Fruit fly (Drosophila melanogaster) whole organism, embryonic: Measurements from ENCODE around the gene CG32573.

Experiments
- ATbp ChIP-seq: fragments of 200-800 bp; sonication (Bioruptor generic); optimal IDR thresholded peaks from 2 replicates; lab custom pipeline; 2017; ENCODE audit warnings: missing biosample characterization, mild to moderate bottlenecking, missing genetic modification characterization, missing genetic modification reagents
- Aef1 ChIP-seq: fragments of 200-800 bp; sonication (Bioruptor generic); IDR thresholded peaks from 3 replicates; pipeline ENCODE4 v1.3.6; 2022; ENCODE audit warnings: missing biosample characterization, missing genetic modification characterization
- BtbVII ChIP-seq: fragments of 200-800 bp; sonication (Bioruptor generic); optimal IDR thresholded peaks from 3 replicates; lab custom pipeline; 2017; ENCODE audit warnings: missing biosample characterization, mild to moderate bottlenecking, missing genetic modification characterization
- CG10321 ChIP-seq: fragments of 200-800 bp; sonication (Bioruptor generic); IDR thresholded peaks from 2 replicates; pipeline ENCODE4 v1.3.6; 2022; ENCODE audit warnings: missing biosample characterization, missing genetic modification characterization
- CG10431 ChIP-seq: fragments of 200-800 bp; sonication (Bioruptor generic); optimal IDR thresholded peaks from 3 replicates; lab custom pipeline; 2018; ENCODE audit warnings: missing biosample characterization, mild to moderate bottlenecking, missing genetic modification characterization
- CG10959 ChIP-seq: fragments of 200-800 bp; sonication (Bioruptor generic); IDR thresholded peaks from 2 replicates; pipeline ENCODE4 v1.3.6; 2022; ENCODE audit warnings: missing biosample characterization, missing genetic modification characterization
- CG11560 ChIP-seq: fragments of 200-800 bp; sonication (Bioruptor generic); IDR thresholded peaks from 3 replicates; pipeline ENCODE4 v1.3.6; 2022; ENCODE audit warnings: missing biosample characterization, missing genetic modification characterization
- CG12391 ChIP-seq: fragments of 200-800 bp; sonication (Bioruptor generic); optimal IDR thresholded peaks from 3 replicates; lab custom pipeline; 2018; ENCODE audit warnings: missing biosample characterization, mild to moderate bottlenecking, missing genetic modification characterization, moderate library complexity
- CG13624 ChIP-seq: fragments of 200-800 bp; sonication (Bioruptor generic); optimal IDR thresholded peaks from 2 replicates; lab custom pipeline; 2016; ENCODE audit warnings: missing biosample characterization, missing genetic modification characterization
- CG14441 ChIP-seq: fragments of 200-800 bp; sonication (Bioruptor generic); IDR thresholded peaks from 2 replicates; pipeline ENCODE4 v1.3.6; 2022; ENCODE audit warnings: missing biosample characterization, missing genetic modification characterization
- CG16813 ChIP-seq: fragments of 200-800 bp; sonication (Bioruptor generic); IDR thresholded peaks from 3 replicates; pipeline ENCODE4 v1.3.6; 2022; ENCODE audit warnings: missing biosample characterization, missing genetic modification characterization; ENCODE audit not compliant: partially characterized antibody
- CG17328 ChIP-seq: fragments of 200-800 bp; sonication (Bioruptor generic); IDR thresholded peaks from 2 replicates; pipeline ENCODE4 v1.3.6; 2022; ENCODE audit warnings: missing biosample characterization, missing genetic modification characterization
- CG3726 ChIP-seq: fragments of 200-800 bp; sonication (Bioruptor generic); IDR thresholded peaks from 3 replicates; pipeline ENCODE4, ENCODE4 v1.3.6; 2022; ENCODE audit warnings: missing biosample characterization, missing genetic modification characterization
- CG4328 ChIP-seq: fragments of 200-800 bp; sonication (Bioruptor generic); optimal IDR thresholded peaks from 3 replicates; lab custom pipeline; 2017; ENCODE audit warnings: missing biosample characterization, missing genetic modification reagents, missing genetic modification characterization
- CG4360 ChIP-seq: fragments of 200-800 bp; sonication (Bioruptor generic); IDR thresholded peaks from 2 replicates; pipeline ENCODE4 v1.3.6; 2022; ENCODE audit warnings: missing biosample characterization, missing genetic modification characterization
- CG4617 ChIP-seq: fragments of 200-800 bp; sonication (Bioruptor generic); optimal IDR thresholded peaks from 3 replicates; lab custom pipeline; 2016; ENCODE audit warnings: missing biosample characterization, missing genetic modification characterization, borderline replicate concordance
- CG5953 ChIP-seq: fragments of 200-800 bp; sonication (Bioruptor generic); IDR thresholded peaks from 2 replicates; pipeline ENCODE4 v1.3.6; 2022; ENCODE audit warnings: missing biosample characterization, missing genetic modification characterization
- CG6254 ChIP-seq: fragments of 200-800 bp; sonication (Bioruptor generic); optimal IDR thresholded peaks from 3 replicates; lab custom pipeline; 2017; ENCODE audit warnings: mild to moderate bottlenecking, missing biosample characterization, missing genetic modification reagents, missing genetic modification characterization
- CG6683 ChIP-seq: fragments of 200-800 bp; sonication (Bioruptor generic); optimal IDR thresholded peaks from 2 replicates; lab custom pipeline; 2017; ENCODE audit warnings: missing biosample characterization, mild to moderate bottlenecking, missing genetic modification characterization, missing genetic modification reagents
- CG6813 ChIP-seq: fragments of 200-800 bp; sonication (Bioruptor generic); optimal IDR thresholded peaks from 2 replicates; lab custom pipeline; 2017; ENCODE audit warnings: missing biosample characterization, missing genetic modification characterization, mild to moderate bottlenecking, moderate library complexity, missing genetic modification reagents
- CG9437 ChIP-seq: fragments of 200-800 bp; sonication (Bioruptor generic); optimal IDR thresholded peaks from 2 replicates; lab custom pipeline; 2018; ENCODE audit warnings: missing biosample characterization, mild to moderate bottlenecking, missing genetic modification characterization
- CTCF ChIP-seq: fragments of 200-800 bp; sonication (Bioruptor generic); optimal IDR thresholded peaks from 2 replicates; lab custom pipeline; 2017; ENCODE audit warnings: missing biosample characterization, mild to moderate bottlenecking, missing genetic modification characterization, moderate library complexity
- Dek ChIP-seq: fragments of 200-800 bp; sonication (Bioruptor generic); optimal IDR thresholded peaks from 3 replicates; lab custom pipeline; 2019; ENCODE audit warnings: missing biosample characterization, mild to moderate bottlenecking, missing genetic modification characterization, moderate library complexity
- Dp ChIP-seq: fragments of 200-800 bp; sonication (Bioruptor generic); optimal IDR thresholded peaks from 2 replicates; lab custom pipeline; 2018; ENCODE audit warnings: missing biosample characterization, mild to moderate bottlenecking, missing genetic modification characterization, moderate library complexity
- Fer2 ChIP-seq: fragments of 200-800 bp; sonication (Bioruptor generic); optimal IDR thresholded peaks from 2 replicates; lab custom pipeline; 2018; ENCODE audit warnings: missing biosample characterization, mild to moderate bottlenecking, missing genetic modification characterization, moderate library complexity
- HLH4C ChIP-seq: fragments of 200-800 bp; sonication (Bioruptor generic); IDR thresholded peaks from 3 replicates; pipeline ENCODE4 v1.3.6; 2022; ENCODE audit warnings: missing biosample characterization, missing genetic modification characterization; ENCODE audit not compliant: partially characterized antibody
- HmgD ChIP-seq: fragments of 200-800 bp; sonication (Bioruptor generic); optimal IDR thresholded peaks from 3 replicates; lab custom pipeline; 2016; ENCODE audit warnings: missing biosample characterization, missing genetic modification characterization
- Hr39 ChIP-seq: fragments of >200 bp; optimal IDR thresholded peaks from 2 replicates; lab custom pipeline; 2017
- NfI ChIP-seq: fragments of 200-800 bp; sonication (Bioruptor generic); optimal IDR thresholded peaks from 3 replicates; lab custom pipeline; 2018; ENCODE audit warnings: missing biosample characterization, mild to moderate bottlenecking, missing genetic modification characterization, moderate library complexity
- Oaz ChIP-seq: fragments of 200-800 bp; sonication (Bioruptor generic); IDR thresholded peaks from 2 replicates; pipeline ENCODE4 v1.3.6; 2022; ENCODE audit warnings: missing biosample characterization, missing genetic modification characterization
- Usf ChIP-seq: fragments of 200-800 bp; sonication (Bioruptor generic); optimal IDR thresholded peaks from 2 replicates; lab custom pipeline; 2017; ENCODE audit warnings: missing genotype, missing biosample characterization, missing genetic modification characterization
- ab ChIP-seq: fragments of 200-800 bp; sonication (Bioruptor generic); optimal IDR thresholded peaks from 2 replicates; lab custom pipeline; 2016; ENCODE audit warnings: missing biosample characterization, missing genetic modification characterization
- ac ChIP-seq: fragments of 200-800 bp; sonication (Bioruptor generic); optimal IDR thresholded peaks from 3 replicates; lab custom pipeline; 2017; ENCODE audit warnings: missing biosample characterization, mild to moderate bottlenecking, missing genetic modification characterization
- aop ChIP-seq: fragments of 200-800 bp; sonication (Bioruptor generic); IDR thresholded peaks from 2 replicates; pipeline ENCODE4 v1.3.6; 2022; ENCODE audit warnings: missing biosample characterization, missing genetic modification characterization
- br ChIP-seq: fragments of >200 bp; optimal IDR thresholded peaks from 2 replicates; lab custom pipeline; 2017
- cas ChIP-seq: fragments of 200-800 bp; sonication (Bioruptor generic); IDR thresholded peaks from 2 replicates; pipeline ENCODE4 v1.3.6; 2022; ENCODE audit warnings: missing biosample characterization, missing genetic modification characterization
- chm ChIP-seq: fragments of 200-800 bp; sonication (Bioruptor generic); IDR thresholded peaks from 2 replicates; pipeline ENCODE4 v1.3.6; 2022; ENCODE audit warnings: missing biosample characterization, missing genetic modification characterization
- corto ChIP-seq: fragments of 200-800 bp; sonication (Bioruptor generic); optimal IDR thresholded peaks from 2 replicates; lab custom pipeline; 2016; ENCODE audit warnings: missing biosample characterization, mild to moderate bottlenecking, missing genetic modification characterization, moderate library complexity
- disco-r ChIP-seq: fragments of 200-800 bp; sonication (Bioruptor generic); optimal IDR thresholded peaks from 2 replicates; lab custom pipeline; 2016; ENCODE audit warnings: missing biosample characterization, missing genetic modification characterization
- dmrt99B ChIP-seq: fragments of 200-800 bp; sonication (Bioruptor generic); optimal IDR thresholded peaks from 2 replicates; lab custom pipeline; 2018; ENCODE audit warnings: missing biosample characterization, mild to moderate bottlenecking, missing genetic modification characterization, moderate library complexity
- gem ChIP-seq: fragments of 200-800 bp; sonication (Bioruptor generic); optimal IDR thresholded peaks from 2 replicates; lab custom pipeline; 2019; ENCODE audit warnings: missing biosample characterization, mild to moderate bottlenecking, missing genetic modification characterization, moderate library complexity
- hkb ChIP-seq, 2 experiments: fragments of 200-800 bp in 1 of 2; fragments of >200 bp in 1 of 2; sonication (Bioruptor generic) in 1 of 2; IDR thresholded peaks in 1 of 2; optimal IDR thresholded peaks in 1 of 2; 2 replicates each; pipeline versions ENCODE4 v1.3.6 to Lab custom; 2017 to 2022; ENCODE audit warnings: missing biosample characterization in 1 of 2, missing genetic modification characterization in 1 of 2
- kah ChIP-seq: fragments of 200-800 bp; sonication (Bioruptor generic); optimal IDR thresholded peaks from 2 replicates; lab custom pipeline; 2018; ENCODE audit warnings: missing biosample characterization, mild to moderate bottlenecking, missing genetic modification characterization
- mld ChIP-seq: fragments of 200-800 bp; sonication (Bioruptor generic); IDR thresholded peaks from 3 replicates; pipeline ENCODE4 v1.3.6; 2022; ENCODE audit warnings: missing biosample characterization, missing genetic modification characterization; ENCODE audit not compliant: partially characterized antibody
- odd ChIP-seq: fragments of 200-800 bp; sonication (Bioruptor generic); optimal IDR thresholded peaks from 2 replicates; lab custom pipeline; 2017; ENCODE audit warnings: missing biosample characterization, mild to moderate bottlenecking, missing genetic modification characterization
- pb ChIP-seq: fragments of 200-800 bp; sonication (Bioruptor generic); optimal IDR thresholded peaks from 3 replicates; lab custom pipeline; 2016; ENCODE audit warnings: missing biosample characterization, missing genetic modification characterization
- pita ChIP-seq: fragments of 200-800 bp; sonication (Bioruptor generic); optimal IDR thresholded peaks from 2 replicates; lab custom pipeline; 2017; ENCODE audit warnings: missing biosample characterization, mild to moderate bottlenecking, missing genetic modification characterization
- psq ChIP-seq: fragments of 200-800 bp; sonication (Bioruptor generic); optimal IDR thresholded peaks from 2 replicates; lab custom pipeline; 2017; ENCODE audit warnings: missing biosample characterization, missing genetic modification characterization
- pum ChIP-seq: fragments of 200-800 bp; sonication (Bioruptor generic); optimal IDR thresholded peaks from 2 replicates; lab custom pipeline; 2016; ENCODE audit warnings: missing biosample characterization, missing genetic modification characterization
- tin ChIP-seq: fragments of 200-800 bp; sonication (Bioruptor generic); optimal IDR thresholded peaks from 3 replicates; lab custom pipeline; 2016; ENCODE audit warnings: missing biosample characterization, missing genetic modification characterization
- vnd ChIP-seq: fragments of 200-800 bp; sonication (Bioruptor generic); IDR thresholded peaks from 3 replicates; pipeline ENCODE4 v1.3.6; 2022; ENCODE audit warnings: missing biosample characterization, missing genetic modification characterization; ENCODE audit not compliant: partially characterized antibody
- zen ChIP-seq: fragments of 200-800 bp; sonication (Bioruptor generic); optimal IDR thresholded peaks from 3 replicates; lab custom pipeline; 2018; ENCODE audit warnings: missing biosample characterization, mild to moderate bottlenecking, missing genetic modification characterization, moderate library complexity

The CG32573 gene

DNA sequence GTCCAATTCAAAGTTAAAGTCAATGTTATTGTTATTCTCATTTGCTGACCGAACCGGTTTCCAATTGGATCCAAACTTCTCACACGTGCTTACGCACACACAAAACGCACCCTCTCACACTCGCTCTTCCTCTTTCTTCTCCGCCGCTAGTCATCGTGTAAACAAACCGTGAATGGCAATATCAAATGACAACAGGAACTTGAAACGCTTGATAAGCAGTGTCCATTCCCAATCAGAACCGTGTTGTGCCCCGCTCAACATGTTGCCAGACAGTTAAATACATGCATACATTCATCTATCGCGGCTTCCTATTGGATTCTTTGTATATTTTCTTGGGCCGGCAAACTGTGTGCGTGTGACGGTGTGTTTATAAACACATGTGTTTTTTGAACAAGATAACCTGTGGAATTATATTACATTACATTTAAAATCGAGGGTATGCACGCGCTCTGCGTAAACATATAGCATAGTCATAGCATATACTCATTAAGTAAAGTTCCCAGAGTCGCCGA, 4.6 kb downstream of the CG32573 start (continued):
- TF ChIP-seq CG17328 (no peak), ATbp (GFP tag; lab: Kevin White, UChicago) (no peak), CG3726 (GFP tag; lab: Robert Waterston, UW) (no peak), pb (GFP tag; lab: Kevin White, UChicago) (no peak), gem (tag; lab: Kevin White, UChicago) (no peak), disco-r (GFP tag; lab: Kevin White, UChicago) (no peak), br (lab: Kevin White, UChicago) (no peak), CG10321 (no peak), pita (GFP tag; lab: Kevin White, UChicago) (no peak), CG9437 (no peak), CG6254 (no peak), CG11560 (tag; lab: Robert Waterston, UW) (no peak), cas (GFP tag; lab: Robert Waterston, UW) (no peak), zen (tag; lab: Kevin White, UChicago) (peak; percentile 29), CG4617 (GFP tag; lab: Kevin White, UChicago) (no peak), CG4360 (GFP tag; lab: Robert Waterston, UW) (no peak), CTCF (GFP tag; lab: Kevin White, UChicago) (no peak), psq (GFP tag; lab: Kevin White, UChicago) (no peak), Fer2 (tag; lab: Kevin White, UChicago) (no peak), CG10959 (GFP tag; lab: Robert Waterston, UW) (no peak), Oaz (GFP tag; lab: Robert Waterston, UW) (no peak), kah (GFP tag; lab: Kevin White, UChicago) (peak; percentile 63), dmrt99B (tag; lab: Kevin White, UChicago) (no peak), tin (GFP tag; lab: Kevin White, UChicago) (no peak), CG12391 (tag; lab: Kevin White, UChicago) (no peak), CG6683 (peak; percentile 32), HLH4C (no peak), Hr39 (lab: Kevin White, UChicago) (no peak), Aef1 (GFP tag; lab: Robert Waterston, UW) (no peak), CG4328 (GFP tag; lab: Kevin White, UChicago) (no peak), aop (GFP tag; lab: Robert Waterston, UW) (no peak), Dek (tag; lab: Kevin White, UChicago) (no peak), Usf (GFP tag; lab: Kevin White, UChicago) (no peak), CG10431 (GFP tag; lab: Kevin White, UChicago) (no peak), hkb (optimal IDR thresholded peaks at IDR 0.05; lab: Kevin White, UChicago) (no peak), hkb (GFP tag; IDR thresholded peaks at IDR 0.05; lab: Robert Waterston, UW) (no peak), ac (GFP tag; lab: Kevin White, UChicago) (no peak), pum (no peak), CG13624 (no peak), CG5953 (GFP tag; lab: Robert Waterston, UW) (no peak), mld (GFP tag; lab: Robert Waterston, UW) (no peak), vnd (no peak), CG14441 (no peak), HmgD (GFP tag; lab: Kevin White, UChicago) (peak; percentile 2), BtbVII (GFP tag; lab: Kevin White, UChicago) (peak; percentile 60), Dp (no peak), chm (GFP tag; lab: Robert Waterston, UW) (peak; percentile 16; the same call in 1 of the 2 replicates), CG16813 (GFP tag; lab: Robert Waterston, UW) (no peak), CG6813 (GFP tag; lab: Kevin White, UChicago) (peak; percentile 24), corto (no peak), NfI (GFP tag; lab: Kevin White, UChicago) (peak; percentile 2), odd (GFP tag; lab: Kevin White, UChicago) (no peak), ab (GFP tag; lab: Kevin White, UChicago) (no peak)
